Worm (Caenorhabditis elegans): ENCODE data around the gene dmd-3.

The dmd-3 gene

DNA sequence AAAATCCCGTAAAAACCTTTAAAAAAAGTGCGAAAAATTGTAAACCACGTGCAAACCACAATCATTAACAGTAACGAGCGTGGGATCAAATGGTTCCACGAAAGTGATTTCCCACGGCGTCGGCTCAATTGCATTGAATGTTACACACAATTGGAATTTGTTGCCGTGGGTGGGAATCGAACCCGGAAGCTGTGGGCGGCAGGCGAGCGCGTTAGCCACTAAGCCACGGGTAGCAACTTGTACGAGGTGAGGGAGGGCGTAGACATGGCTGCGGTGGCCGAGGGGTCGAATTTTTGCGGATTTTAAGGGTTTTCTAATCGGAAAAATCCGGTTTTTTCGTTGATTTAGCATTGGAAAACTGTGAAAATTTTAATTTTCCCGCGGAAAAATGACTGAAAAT lies 12.0 kb downstream of the dmd-3 start (continued):
- TF ChIP-seq pqm-1 (tag; optimal IDR thresholded peaks at IDR 0.05): peak; percentile 96
- peak; percentile 95 for TF ChIP-seq fax-1 (tag; optimal IDR thresholded peaks at IDR 0.05)
- peak; percentile 98 for TF ChIP-seq ceh-6 (GFP tag; optimal IDR thresholded peaks at IDR 0.05)
- TF ChIP-seq eyg-1 (tag; optimal IDR thresholded peaks at IDR 0.05): peak; percentile 98
- peak; percentile 93 for TF ChIP-seq ceh-24 (tag; optimal IDR thresholded peaks at IDR 0.05)
- TF ChIP-seq ahr-1 (tag; optimal IDR thresholded peaks at IDR 0.05): peak; percentile 93
- TF ChIP-seq sox-4 (tag; optimal IDR thresholded peaks at IDR 0.05): peak; percentile 98
- peak; percentile 98 for TF ChIP-seq ceh-19 (GFP tag; optimal IDR thresholded peaks at IDR 0.05)
- peak; percentile 97 for TF ChIP-seq ceh-45 (GFP tag; IDR thresholded peaks at IDR 0.05)
- TF ChIP-seq ceh-31 (tag; optimal IDR thresholded peaks at IDR 0.05): peak; percentile 92
- TF ChIP-seq pha-2 (tag; optimal IDR thresholded peaks at IDR 0.05): peak; percentile 99
- peak; percentile 98 for TF ChIP-seq ref-2 (tag; optimal IDR thresholded peaks at IDR 0.05)
- TF ChIP-seq sdc-2 (tag; optimal IDR thresholded peaks at IDR 0.05): peak; percentile 91
- TF ChIP-seq ceh-22 (tag; optimal IDR thresholded peaks at IDR 0.05): peak; percentile 89
- peak; percentile 90 for TF ChIP-seq unc-3 (GFP tag; conservative IDR thresholded peaks at IDR 0.05)
- peak; percentile 97 for TF ChIP-seq unc-3 (tag; optimal IDR thresholded peaks at IDR 0.05)
- peak; percentile 96 for TF ChIP-seq ceh-2 (tag; optimal IDR thresholded peaks at IDR 0.05)
- no peak for TF ChIP-seq pax-1 (tag; optimal IDR thresholded peaks at IDR 0.05)
- TF ChIP-seq hlh-13 (GFP tag; optimal IDR thresholded peaks at IDR 0.05): peak; percentile 97
- peak; percentile 99 for TF ChIP-seq hlh-6 (tag; optimal IDR thresholded peaks at IDR 0.05)
- peak; percentile 99 for TF ChIP-seq pag-3 (tag; optimal IDR thresholded peaks at IDR 0.05; ENCODE audit: borderline replicate concordance)
- TF ChIP-seq mec-3 (tag; optimal IDR thresholded peaks at IDR 0.05; ENCODE audit: borderline replicate concordance): peak; percentile 93
- peak; percentile 97 for TF ChIP-seq ceh-14 (tag; optimal IDR thresholded peaks at IDR 0.05)
- peak; percentile 86 for TF ChIP-seq odd-2 (tag; optimal IDR thresholded peaks at IDR 0.05)
- peak; percentile 94 for TF ChIP-seq ceh-9 (tag; optimal IDR thresholded peaks at IDR 0.05)
- TF ChIP-seq tbx-7 (tag; optimal IDR thresholded peaks at IDR 0.05): peak; percentile 83
- peak; percentile 96 for TF ChIP-seq npax-4 (tag; optimal IDR thresholded peaks at IDR 0.05)
- peak; percentile 94 for TF ChIP-seq K09A11.1 (tag; optimal IDR thresholded peaks at IDR 0.05; ENCODE audit: insufficient read depth)
- peak; percentile 94 for TF ChIP-seq hlh-8 (tag; optimal IDR thresholded peaks at IDR 0.05)
- peak; percentile 96 for TF ChIP-seq sox-2 (GFP tag; IDR thresholded peaks at IDR 0.05)
- no peak for TF ChIP-seq elt-4 (tag; optimal IDR thresholded peaks at IDR 0.05)
- TF ChIP-seq fkh-6 (tag; optimal IDR thresholded peaks at IDR 0.05): peak; percentile 96
- no peak for TF ChIP-seq nhr-11 (tag; optimal IDR thresholded peaks at IDR 0.05)
- peak; percentile 97 for TF ChIP-seq dve-1 (tag; optimal IDR thresholded peaks at IDR 0.05)
- TF ChIP-seq tbx-2 (tag; optimal IDR thresholded peaks at IDR 0.05): peak; percentile 99
- TF ChIP-seq che-1 (tag; optimal IDR thresholded peaks at IDR 0.05): peak; percentile 97
- peak; percentile 95 for TF ChIP-seq dmd-4 (tag; optimal IDR thresholded peaks at IDR 0.05; ENCODE audit: borderline replicate concordance)
- peak; percentile 89 for TF ChIP-seq unc-42 (tag; optimal IDR thresholded peaks at IDR 0.05)
- TF ChIP-seq zip-5 (tag; optimal IDR thresholded peaks at IDR 0.05): peak; percentile 86
- peak; percentile 95 for TF ChIP-seq F13H6.1 (tag; optimal IDR thresholded peaks at IDR 0.05)
- peak; percentile 95 for TF ChIP-seq gmeb-2 (tag; optimal IDR thresholded peaks at IDR 0.05)
- TF ChIP-seq ztf-16 (tag; optimal IDR thresholded peaks at IDR 0.05): peak; percentile 99
- peak; percentile 93 for TF ChIP-seq lim-6 (tag; optimal IDR thresholded peaks at IDR 0.05)
- peak; percentile 97 for TF ChIP-seq ttx-3 (tag; optimal IDR thresholded peaks at IDR 0.05)
- TF ChIP-seq elt-2 (tag; optimal IDR thresholded peaks at IDR 0.05): peak; percentile 99
- peak; percentile 96 for TF ChIP-seq ceh-48 (tag; optimal IDR thresholded peaks at IDR 0.05)
- peak; percentile 89 for TF ChIP-seq nfya-1 (tag; optimal IDR thresholded peaks at IDR 0.05)
- TF ChIP-seq unc-55 (GFP tag; optimal IDR thresholded peaks at IDR 0.05): peak; percentile 67
- peak; percentile 98 for TF ChIP-seq ceh-34 (tag; optimal IDR thresholded peaks at IDR 0.05)
- peak; percentile 82 for TF ChIP-seq fkh-10 (GFP tag; optimal IDR thresholded peaks at IDR 0.05)
- TF ChIP-seq ceh-30 (tag; optimal IDR thresholded peaks at IDR 0.05): peak; percentile 96
- peak; percentile 72 for TF ChIP-seq hlh-30 (tag; optimal IDR thresholded peaks at IDR 0.05; ENCODE audit: insufficient read depth)
- TF ChIP-seq ets-4 (tag; optimal IDR thresholded peaks at IDR 0.05): peak; percentile 88
- no peak for TF ChIP-seq ama-1 (optimal IDR thresholded peaks at IDR 0.05)

All from whole organism, late embryonic.